Fruit fly (Drosophila melanogaster) whole organism, embryonic: ENCODE results near the gene CG31960.
A peak's percentile ranks its signal among the peaks of the same experiment; 100 is the strongest.

Experiments used
- Antp ChIP-seq: fragments of 200-800 bp; sonication (Bioruptor generic); optimal IDR thresholded peaks from 3 replicates; lab custom pipeline; 2016; ENCODE audit warnings: missing biosample characterization, missing genetic modification characterization
- Atf-2 ChIP-seq: fragments of 200-800 bp; sonication (Bioruptor generic); optimal IDR thresholded peaks from 2 replicates; lab custom pipeline; 2016; ENCODE audit warnings: missing biosample characterization, missing genetic modification characterization
- B-H2 ChIP-seq: fragments of 200-800 bp; sonication (Bioruptor generic); optimal IDR thresholded peaks from 2 replicates; lab custom pipeline; 2018; ENCODE audit warnings: missing biosample characterization, mild to moderate bottlenecking, missing genetic modification characterization
- Blimp-1 ChIP-seq: fragments of 200-800 bp; sonication (Bioruptor generic); optimal IDR thresholded peaks from 3 replicates; lab custom pipeline; 2018; ENCODE audit warnings: missing biosample characterization, missing genetic modification characterization, mild to moderate bottlenecking, moderate library complexity, missing genetic modification reagents
- CG10267 ChIP-seq: fragments of 200-800 bp; sonication (Bioruptor generic); optimal IDR thresholded peaks from 2 replicates; lab custom pipeline; 2018; ENCODE audit warnings: missing biosample characterization, mild to moderate bottlenecking, missing genetic modification characterization, moderate library complexity
- CG10321 ChIP-seq: fragments of 200-800 bp; sonication (Bioruptor generic); IDR thresholded peaks from 2 replicates; pipeline ENCODE4 v1.3.6; 2022; ENCODE audit warnings: missing biosample characterization, missing genetic modification characterization
- CG11696 ChIP-seq: fragments of 200-800 bp; sonication (Bioruptor generic); IDR thresholded peaks from 2 replicates; pipeline ENCODE4 v1.3.6; 2022; ENCODE audit warnings: missing biosample characterization, missing genetic modification characterization
- CG11723 ChIP-seq: fragments of 200-800 bp; sonication (Bioruptor generic); optimal IDR thresholded peaks from 2 replicates; lab custom pipeline; 2017; ENCODE audit warnings: missing biosample characterization, mild to moderate bottlenecking, missing genetic modification characterization
- CG12391 ChIP-seq: fragments of 200-800 bp; sonication (Bioruptor generic); optimal IDR thresholded peaks from 3 replicates; lab custom pipeline; 2018; ENCODE audit warnings: missing biosample characterization, mild to moderate bottlenecking, missing genetic modification characterization, moderate library complexity
- CG14014 ChIP-seq: fragments of 200-800 bp; sonication (Bioruptor generic); IDR thresholded peaks from 2 replicates; pipeline ENCODE4 v1.3.6; 2022; ENCODE audit warnings: missing biosample characterization, missing genetic modification characterization
- CG14667 ChIP-seq: fragments of 200-800 bp; sonication (Bioruptor generic); IDR thresholded peaks from 2 replicates; pipeline ENCODE4 v1.3.6; 2022; ENCODE audit warnings: missing biosample characterization, missing genetic modification characterization
- CG15696 ChIP-seq: fragments of 200-800 bp; sonication (Bioruptor generic); optimal IDR thresholded peaks from 2 replicates; lab custom pipeline; 2019; ENCODE audit warnings: missing biosample characterization, mild to moderate bottlenecking, missing genetic modification characterization, moderate library complexity
- CG17361 ChIP-seq: fragments of 200-800 bp; sonication (Bioruptor generic); IDR thresholded peaks from 3 replicates; pipeline ENCODE4 v1.3.6; 2022; ENCODE audit warnings: missing biosample characterization, missing genetic modification characterization
- CG2116 ChIP-seq: fragments of 200-800 bp; sonication (Bioruptor generic); optimal IDR thresholded peaks from 3 replicates; lab custom pipeline; 2018; ENCODE audit warnings: missing biosample characterization, mild to moderate bottlenecking, missing genetic modification characterization
- CG2712 ChIP-seq: fragments of 200-800 bp; optimal IDR thresholded peaks from 3 replicates; lab custom pipeline; 2019; ENCODE audit warnings: missing biosample characterization, mild to moderate bottlenecking, missing genetic modification characterization, moderate library complexity
- CG30020 ChIP-seq: fragments of 200-800 bp; optimal IDR thresholded peaks from 2 replicates; lab custom pipeline; 2019; ENCODE audit warnings: missing biosample characterization, mild to moderate bottlenecking, missing genetic modification characterization, moderate library complexity
- CG33557 ChIP-seq: fragments of 200-800 bp; sonication (Bioruptor generic); optimal IDR thresholded peaks from 2 replicates; lab custom pipeline; 2019; ENCODE audit warnings: missing biosample characterization, mild to moderate bottlenecking, missing genetic modification characterization, moderate library complexity
- CG34422 ChIP-seq: fragments of 200-800 bp; sonication (Bioruptor generic); IDR thresholded peaks from 3 replicates; pipeline ENCODE4 v1.3.6; 2022; ENCODE audit warnings: missing biosample characterization, missing genetic modification characterization
- CG3995 ChIP-seq: fragments of 200-800 bp; sonication (Bioruptor generic); optimal IDR thresholded peaks from 3 replicates; lab custom pipeline; 2016; ENCODE audit warnings: missing biosample characterization, missing genetic modification characterization
- CG4360 ChIP-seq: fragments of 200-800 bp; sonication (Bioruptor generic); IDR thresholded peaks from 2 replicates; pipeline ENCODE4 v1.3.6; 2022; ENCODE audit warnings: missing biosample characterization, missing genetic modification characterization
- CG4404 ChIP-seq: fragments of 200-800 bp; sonication (Bioruptor generic); IDR thresholded peaks from 2 replicates; pipeline ENCODE4 v1.3.6; 2022; ENCODE audit warnings: missing biosample characterization, missing genetic modification characterization
- CG4730 ChIP-seq: fragments of 200-800 bp; sonication (Bioruptor generic); IDR thresholded peaks from 2 replicates; pipeline ENCODE4 v1.3.6; 2022; ENCODE audit warnings: missing biosample characterization, missing genetic modification characterization
- CG6813 ChIP-seq: fragments of 200-800 bp; sonication (Bioruptor generic); optimal IDR thresholded peaks from 2 replicates; lab custom pipeline; 2017; ENCODE audit warnings: missing biosample characterization, missing genetic modification characterization, mild to moderate bottlenecking, moderate library complexity, missing genetic modification reagents
- CG8089 ChIP-seq: fragments of 200-800 bp; sonication (Bioruptor generic); optimal IDR thresholded peaks from 3 replicates; lab custom pipeline; 2016; ENCODE audit warnings: missing biosample characterization, missing genetic modification characterization
- CoRest ChIP-seq: fragments of 200-800 bp; sonication (Bioruptor generic); optimal IDR thresholded peaks from 3 replicates; lab custom pipeline; 2018; ENCODE audit warnings: missing biosample characterization, mild to moderate bottlenecking, missing genetic modification characterization, moderate library complexity
- Dfd ChIP-seq, 2 experiments: fragments of >200 bp; optimal IDR thresholded peaks; 2 replicates each; lab custom pipeline; 2017; ENCODE audit warnings: missing biosample characterization in 2 of 2, missing genetic modification characterization in 2 of 2
- Dp ChIP-seq: fragments of 200-800 bp; sonication (Bioruptor generic); optimal IDR thresholded peaks from 2 replicates; lab custom pipeline; 2018; ENCODE audit warnings: missing biosample characterization, mild to moderate bottlenecking, missing genetic modification characterization, moderate library complexity
- Ets97D ChIP-seq: fragments of 200-800 bp; sonication (Bioruptor generic); optimal IDR thresholded peaks from 3 replicates; lab custom pipeline; 2016; ENCODE audit warnings: missing biosample characterization, missing genetic modification characterization
- HmgD ChIP-seq: fragments of 200-800 bp; sonication (Bioruptor generic); optimal IDR thresholded peaks from 3 replicates; lab custom pipeline; 2016; ENCODE audit warnings: missing biosample characterization, missing genetic modification characterization
- Hmx ChIP-seq: fragments of 200-800 bp; sonication (Bioruptor generic); optimal IDR thresholded peaks from 2 replicates; lab custom pipeline; 2016; ENCODE audit warnings: missing biosample characterization, missing genetic modification characterization
- Oaz ChIP-seq: fragments of 200-800 bp; sonication (Bioruptor generic); IDR thresholded peaks from 2 replicates; pipeline ENCODE4 v1.3.6; 2022; ENCODE audit warnings: missing biosample characterization, missing genetic modification characterization
- Six4 ChIP-seq: fragments of 200-800 bp; sonication (Bioruptor generic); optimal IDR thresholded peaks from 2 replicates; lab custom pipeline; 2016; ENCODE audit warnings: missing biosample characterization, missing genetic modification characterization
- Stat92E ChIP-seq, 3 experiments: fragments of >200 bp in 2 of 3; fragments of 200-800 bp in 1 of 3; sonication (Bioruptor generic) in 1 of 3; optimal IDR thresholded peaks; 2 replicates each; lab custom pipeline; 2017 to 2019; ENCODE audit warnings: missing biosample characterization in 3 of 3, missing genetic modification characterization in 3 of 3, mild to moderate bottlenecking in 1 of 3, moderate library complexity in 1 of 3
- YL-1 ChIP-seq: fragments of 200-800 bp; sonication (Bioruptor generic); optimal IDR thresholded peaks from 3 replicates; lab custom pipeline; 2017; ENCODE audit warnings: missing biosample characterization, mild to moderate bottlenecking, missing genetic modification characterization
- ab ChIP-seq: fragments of 200-800 bp; sonication (Bioruptor generic); optimal IDR thresholded peaks from 2 replicates; lab custom pipeline; 2016; ENCODE audit warnings: missing biosample characterization, missing genetic modification characterization
- ash1 ChIP-seq: fragments of 200-800 bp; sonication (Bioruptor generic); optimal IDR thresholded peaks from 2 replicates; lab custom pipeline; 2018; ENCODE audit warnings: missing biosample characterization, mild to moderate bottlenecking, missing genetic modification characterization
- cas ChIP-seq: fragments of 200-800 bp; sonication (Bioruptor generic); IDR thresholded peaks from 2 replicates; pipeline ENCODE4 v1.3.6; 2022; ENCODE audit warnings: missing biosample characterization, missing genetic modification characterization
- dpn ChIP-seq, 2 experiments: fragments of 200-800 bp; sonication (Bioruptor generic); optimal IDR thresholded peaks; 3 replicates each; lab custom pipeline; 2016; ENCODE audit warnings: missing biosample characterization in 2 of 2, missing genetic modification characterization in 2 of 2
- fd64A ChIP-seq: fragments of 200-800 bp; sonication (Bioruptor generic); optimal IDR thresholded peaks from 3 replicates; lab custom pipeline; 2018; ENCODE audit warnings: missing biosample characterization, mild to moderate bottlenecking, missing genetic modification characterization
- gcm2 ChIP-seq: fragments of 200-800 bp; sonication (Bioruptor generic); optimal IDR thresholded peaks from 2 replicates; lab custom pipeline; 2016; ENCODE audit warnings: missing biosample characterization, missing genetic modification characterization
- grau ChIP-seq: fragments of 200-800 bp; optimal IDR thresholded peaks from 3 replicates; lab custom pipeline; 2019; ENCODE audit warnings: missing biosample characterization, mild to moderate bottlenecking, missing genetic modification characterization, moderate library complexity
- h ChIP-seq: fragments of >200 bp; optimal IDR thresholded peaks from 2 replicates; lab custom pipeline; 2017
- hb ChIP-seq: fragments of 200-800 bp; sonication (Bioruptor generic); IDR thresholded peaks from 3 replicates; pipeline ENCODE4 v1.3.6; 2022; ENCODE audit warnings: missing biosample characterization, missing genetic modification characterization; ENCODE audit not compliant: partially characterized antibody
- jumu ChIP-seq: fragments of 200-800 bp; sonication (Bioruptor generic); optimal IDR thresholded peaks from 3 replicates; lab custom pipeline; 2016; ENCODE audit warnings: missing biosample characterization, missing genetic modification characterization
- lola ChIP-seq, 3 experiments: fragments of >200 bp in 2 of 3; fragments of 200-800 bp in 1 of 3; sonication (Bioruptor generic) in 1 of 3; optimal IDR thresholded peaks; 2 replicates each; lab custom pipeline; 2017 to 2019; ENCODE audit warnings: missing biosample characterization in 3 of 3, missing genetic modification characterization in 3 of 3, mild to moderate bottlenecking in 1 of 3, moderate library complexity in 1 of 3
- mam ChIP-seq: fragments of 200-800 bp; sonication (Bioruptor generic); optimal IDR thresholded peaks from 3 replicates; lab custom pipeline; 2016; ENCODE audit warnings: missing biosample characterization, missing genetic modification characterization
- nau ChIP-seq: fragments of 200-800 bp; sonication (Bioruptor generic); optimal IDR thresholded peaks from 3 replicates; lab custom pipeline; 2017; ENCODE audit warnings: missing biosample characterization, mild to moderate bottlenecking, missing genetic modification characterization, missing genetic modification reagents
- sima ChIP-seq: fragments of 200-800 bp; sonication (Bioruptor generic); optimal IDR thresholded peaks from 2 replicates; lab custom pipeline; 2016; ENCODE audit warnings: missing biosample characterization, missing genetic modification characterization
- ssp ChIP-seq: fragments of 200-800 bp; sonication (Bioruptor generic); IDR thresholded peaks from 2 replicates; pipeline ENCODE4 v1.3.6; 2022; ENCODE audit warnings: missing biosample characterization, missing genetic modification characterization
- wdn ChIP-seq: fragments of 200-800 bp; sonication (Bioruptor generic); IDR thresholded peaks from 2 replicates; pipeline ENCODE4 v1.3.6; 2022; ENCODE audit warnings: missing biosample characterization, missing genetic modification characterization
- z ChIP-seq: fragments of 200-800 bp; sonication (Bioruptor generic); IDR thresholded peaks from 3 replicates; pipeline ENCODE4 v1.3.6; 2022; ENCODE audit warnings: missing biosample characterization, missing genetic modification characterization

CG31960 gene

DNA sequence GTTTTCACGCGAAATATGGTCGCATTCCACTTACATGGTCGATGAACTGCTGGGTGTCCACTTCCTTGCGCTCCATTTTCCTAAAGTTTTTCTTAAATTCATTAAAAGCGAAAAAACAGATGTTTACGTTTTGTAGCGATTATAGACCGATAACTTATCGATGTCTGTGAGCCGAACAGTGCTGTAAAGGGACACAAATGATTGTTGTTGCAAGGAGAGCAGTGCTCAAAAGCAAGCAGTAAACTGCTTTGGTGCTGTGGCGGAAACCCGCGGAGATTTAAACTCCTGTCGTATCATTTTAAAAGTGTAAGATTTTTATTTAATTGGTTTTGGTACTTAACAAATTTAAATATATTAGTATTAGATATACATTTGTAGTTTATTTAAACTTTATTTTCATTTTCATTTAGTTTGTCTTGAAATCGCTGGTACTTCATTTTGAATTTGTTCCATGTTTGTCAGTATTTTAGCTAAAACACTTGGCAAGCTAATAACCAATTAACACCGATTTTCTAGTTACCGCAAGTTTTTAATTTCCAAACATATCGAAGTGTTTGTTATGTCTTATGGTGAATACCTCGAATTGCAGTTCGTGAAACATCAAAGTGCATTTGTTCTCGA lies 28.6 kb downstream of the CG31960 start, which contains the start of gene CG3407 (continued):
- TF ChIP-seq CG14014 (GFP tag; lab: Robert Waterston, UW) (no peak), HmgD (GFP tag; lab: Kevin White, UChicago) (peak; percentile 91), CG17361 (GFP tag; lab: Robert Waterston, UW) (no peak), dpn (GFP tag; optimal IDR thresholded peaks at IDR 0.05; lab: Kevin White, UChicago) (peak; percentile 47 to 54), sima (GFP tag; lab: Kevin White, UChicago) (no peak), ssp (GFP tag; lab: Robert Waterston, UW) (peak; percentile 34), wdn (GFP tag; lab: Robert Waterston, UW) (no peak), h (lab: Kevin White, UChicago) (no peak), CG10267 (tag; lab: Kevin White, UChicago) (peak; percentile 99), Dp (GFP tag; lab: Kevin White, UChicago) (peak; percentile 99), mam (GFP tag; lab: Kevin White, UChicago) (peak; percentile 68), Dfd (GFP tag; optimal IDR thresholded peaks at IDR 0.05; lab: Kevin White, UChicago) (peak in 1 of 2 experiments; percentile 48), Atf-2 (peak; percentile 16), CG15696 (tag; lab: Kevin White, UChicago) (no peak), CG4360 (GFP tag; lab: Robert Waterston, UW) (peak; percentile 92), cas (no peak), CG2116 (GFP tag; lab: Kevin White, UChicago) (peak; percentile 78), CG4404 (GFP tag; lab: Robert Waterston, UW) (no peak), CG10321 (GFP tag; lab: Robert Waterston, UW) (no peak), CG4730 (GFP tag; lab: Robert Waterston, UW) (no peak), B-H2 (GFP tag; lab: Kevin White, UChicago) (peak; percentile 54), lola (GFP tag; optimal IDR thresholded peaks at IDR 0.05; lab: Kevin White, UChicago) (peak in 1 of 3 experiments; percentile 4), CG30020 (no peak), CG3995 (GFP tag; lab: Kevin White, UChicago) (peak; percentile 16), CoRest (peak; percentile 41), Six4 (GFP tag; lab: Kevin White, UChicago) (no peak), Blimp-1 (GFP tag; lab: Kevin White, UChicago) (no peak), CG34422 (GFP tag; lab: Robert Waterston, UW) (peak; percentile 69), Stat92E (GFP tag; optimal IDR thresholded peaks at IDR 0.05; lab: Kevin White, UChicago) (peak in 1 of 3 experiments; percentile 47), Ets97D (GFP tag; lab: Kevin White, UChicago) (peak; percentile 83), CG6813 (GFP tag; lab: Kevin White, UChicago) (no peak), CG11723 (GFP tag; lab: Kevin White, UChicago) (no peak), Hmx (GFP tag; lab: Kevin White, UChicago) (no peak), CG33557 (no peak), CG12391 (tag; lab: Kevin White, UChicago) (peak; percentile 56), Oaz (GFP tag; lab: Robert Waterston, UW) (no peak), jumu (GFP tag; lab: Kevin White, UChicago) (peak; percentile 56), hb (GFP tag; lab: Robert Waterston, UW) (no peak; the same call in 2 of the 3 replicates), CG8089 (GFP tag; lab: Kevin White, UChicago) (peak; percentile 11), ash1 (GFP tag; lab: Kevin White, UChicago) (no peak), CG11696 (GFP tag; lab: Robert Waterston, UW) (no peak), YL-1 (GFP tag; lab: Kevin White, UChicago) (peak; percentile 51), fd64A (GFP tag; lab: Kevin White, UChicago) (no peak), z (GFP tag; lab: Robert Waterston, UW) (no peak), CG2712 (tag; lab: Kevin White, UChicago) (peak; percentile 33), nau (no peak), ab (GFP tag; lab: Kevin White, UChicago) (peak; percentile 13), Antp (GFP tag; lab: Kevin White, UChicago) (peak; percentile 38), grau (tag; lab: Kevin White, UChicago) (peak; percentile 23), CG14667 (GFP tag; lab: Robert Waterston, UW) (no peak), gcm2 (GFP tag; lab: Kevin White, UChicago) (peak; percentile 28)
